Fruit fly (Drosophila melanogaster) whole organism, embryonic: ENCODE data around the gene CG9586.

Experiments
- Aef1 ChIP-seq: fragments of 200-800 bp; sonication (Bioruptor generic); IDR thresholded peaks from 3 replicates; pipeline ENCODE4 v1.3.6; 2022; ENCODE audit warnings: missing biosample characterization, missing genetic modification characterization
- B-H1 ChIP-seq: fragments of 200-800 bp; sonication (Bioruptor generic); IDR thresholded peaks from 3 replicates; pipeline ENCODE4 v1.3.6; 2022; ENCODE audit warnings: missing biosample characterization, missing genetic modification characterization
- CG10267 ChIP-seq: fragments of 200-800 bp; sonication (Bioruptor generic); optimal IDR thresholded peaks from 2 replicates; lab custom pipeline; 2018; ENCODE audit warnings: missing biosample characterization, mild to moderate bottlenecking, missing genetic modification characterization, moderate library complexity
- CG10431 ChIP-seq: fragments of 200-800 bp; sonication (Bioruptor generic); optimal IDR thresholded peaks from 3 replicates; lab custom pipeline; 2018; ENCODE audit warnings: missing biosample characterization, mild to moderate bottlenecking, missing genetic modification characterization
- CG10654 ChIP-seq: fragments of 200-800 bp; sonication (Bioruptor generic); optimal IDR thresholded peaks from 2 replicates; lab custom pipeline; 2016; ENCODE audit warnings: missing biosample characterization, missing genetic modification characterization
- CG12236 ChIP-seq: fragments of 200-800 bp; sonication (Bioruptor generic); optimal IDR thresholded peaks from 2 replicates; lab custom pipeline; 2016; ENCODE audit warnings: missing biosample characterization, missing genetic modification characterization
- CG1233 ChIP-seq: fragments of 200-800 bp; sonication (Bioruptor generic); optimal IDR thresholded peaks from 4 replicates; lab custom pipeline; 2018; ENCODE audit warnings: missing biosample characterization, mild to moderate bottlenecking, missing genetic modification characterization
- CG14667 ChIP-seq: fragments of 200-800 bp; sonication (Bioruptor generic); IDR thresholded peaks from 2 replicates; pipeline ENCODE4 v1.3.6; 2022; ENCODE audit warnings: missing biosample characterization, missing genetic modification characterization
- CG14860 ChIP-seq: fragments of 200-800 bp; sonication (Bioruptor generic); IDR thresholded peaks from 3 replicates; pipeline ENCODE4 v1.3.6; 2022; ENCODE audit warnings: missing biosample characterization, missing genetic modification characterization; ENCODE audit not compliant: partially characterized antibody
- CG15269 ChIP-seq: fragments of 200-800 bp; sonication (Bioruptor generic); optimal IDR thresholded peaks from 2 replicates; lab custom pipeline; 2018; ENCODE audit warnings: missing biosample characterization, mild to moderate bottlenecking, missing genetic modification characterization, moderate library complexity
- CG2712 ChIP-seq: fragments of 200-800 bp; optimal IDR thresholded peaks from 3 replicates; lab custom pipeline; 2019; ENCODE audit warnings: missing biosample characterization, mild to moderate bottlenecking, missing genetic modification characterization, moderate library complexity
- CG30020 ChIP-seq: fragments of 200-800 bp; optimal IDR thresholded peaks from 2 replicates; lab custom pipeline; 2019; ENCODE audit warnings: missing biosample characterization, mild to moderate bottlenecking, missing genetic modification characterization, moderate library complexity
- CG30403 ChIP-seq: fragments of 200-800 bp; sonication (Bioruptor generic); optimal IDR thresholded peaks from 3 replicates; lab custom pipeline; 2016; ENCODE audit warnings: missing biosample characterization, missing genetic modification characterization
- CG3065 ChIP-seq: fragments of 200-800 bp; sonication (Bioruptor generic); optimal IDR thresholded peaks from 2 replicates; lab custom pipeline; 2016; ENCODE audit warnings: missing biosample characterization, missing genetic modification characterization
- CG4360 ChIP-seq: fragments of 200-800 bp; sonication (Bioruptor generic); IDR thresholded peaks from 2 replicates; pipeline ENCODE4 v1.3.6; 2022; ENCODE audit warnings: missing biosample characterization, missing genetic modification characterization
- CG6689 ChIP-seq: fragments of 200-800 bp; sonication (Bioruptor generic); IDR thresholded peaks from 2 replicates; pipeline ENCODE4 v1.3.6; 2022; ENCODE audit warnings: missing biosample characterization, missing genetic modification characterization
- CG6765 ChIP-seq: fragments of 200-800 bp; sonication (Bioruptor generic); optimal IDR thresholded peaks from 3 replicates; lab custom pipeline; 2017; ENCODE audit warnings: missing biosample characterization, mild to moderate bottlenecking, missing genetic modification characterization
- CG6791 ChIP-seq: fragments of 200-800 bp; sonication (Bioruptor generic); IDR thresholded peaks from 3 replicates; pipeline ENCODE4 v1.3.6; 2022; ENCODE audit warnings: missing biosample characterization, missing genetic modification characterization; ENCODE audit not compliant: partially characterized antibody
- CG7745 ChIP-seq: fragments of 200-800 bp; sonication (Bioruptor generic); optimal IDR thresholded peaks from 2 replicates; lab custom pipeline; 2018; ENCODE audit warnings: missing biosample characterization, mild to moderate bottlenecking, missing genetic modification characterization, moderate library complexity
- CG7786 ChIP-seq: fragments of 200-800 bp; sonication (Bioruptor generic); optimal IDR thresholded peaks from 2 replicates; lab custom pipeline; 2016; ENCODE audit warnings: missing biosample characterization, missing genetic modification characterization
- CG9437 ChIP-seq: fragments of 200-800 bp; sonication (Bioruptor generic); optimal IDR thresholded peaks from 2 replicates; lab custom pipeline; 2018; ENCODE audit warnings: missing biosample characterization, mild to moderate bottlenecking, missing genetic modification characterization
- CG9932 ChIP-seq: fragments of 200-800 bp; sonication (Bioruptor generic); IDR thresholded peaks from 2 replicates; pipeline ENCODE4 v1.3.6; 2022; ENCODE audit warnings: missing biosample characterization, missing genetic modification characterization
- CTCF ChIP-seq: fragments of 200-800 bp; sonication (Bioruptor generic); optimal IDR thresholded peaks from 2 replicates; lab custom pipeline; 2017; ENCODE audit warnings: missing biosample characterization, mild to moderate bottlenecking, missing genetic modification characterization, moderate library complexity
- CrebB ChIP-seq: fragments of 200-800 bp; sonication (Bioruptor generic); optimal IDR thresholded peaks from 3 replicates; lab custom pipeline; 2018; ENCODE audit warnings: missing biosample characterization, mild to moderate bottlenecking, missing genetic modification characterization
- Elba2 ChIP-seq: fragments of 200-800 bp; sonication (Bioruptor generic); optimal IDR thresholded peaks from 3 replicates; lab custom pipeline; 2016; ENCODE audit warnings: missing biosample characterization, missing genetic modification characterization
- Ets65A ChIP-seq: fragments of 200-800 bp; sonication (Bioruptor generic); peaks from one replicate; lab custom pipeline; 2016; ENCODE audit warnings: missing biosample characterization, missing genetic modification characterization
- Hr78 ChIP-seq, 2 experiments: fragments of 200-800 bp in 1 of 2; fragments of >200 bp in 1 of 2; sonication (Bioruptor generic) in 1 of 2; optimal IDR thresholded peaks; 2 replicates each; lab custom pipeline; 2017 to 2019; ENCODE audit warnings: missing biosample characterization in 2 of 2, missing genetic modification characterization in 2 of 2, mild to moderate bottlenecking in 1 of 2, moderate library complexity in 1 of 2
- Kr ChIP-seq: fragments of 200-800 bp; sonication (Bioruptor generic); optimal IDR thresholded peaks from 2 replicates; lab custom pipeline; 2017; ENCODE audit warnings: missing biosample characterization, mild to moderate bottlenecking, missing genetic modification characterization
- Opbp ChIP-seq: fragments of 200-800 bp; sonication (Bioruptor generic); IDR thresholded peaks from 3 replicates; pipeline ENCODE4 v1.3.6; 2022; ENCODE audit warnings: missing biosample characterization, missing genetic modification characterization; ENCODE audit not compliant: partially characterized antibody
- PHDP ChIP-seq: fragments of 200-800 bp; sonication (Bioruptor generic); optimal IDR thresholded peaks from 3 replicates; lab custom pipeline; 2018; ENCODE audit warnings: missing biosample characterization, mild to moderate bottlenecking, missing genetic modification characterization, moderate library complexity
- Scr ChIP-seq: fragments of 200-800 bp; sonication (Bioruptor generic); IDR thresholded peaks from 2 replicates; pipeline ENCODE4 v1.3.6; 2022; ENCODE audit warnings: missing biosample characterization, missing genetic modification characterization; ENCODE audit not compliant: partially characterized antibody
- Tbp ChIP-seq: fragments of >200 bp; optimal IDR thresholded peaks from 2 replicates; lab custom pipeline; 2018; ENCODE audit warnings: missing biosample characterization, missing genetic modification characterization
- ase ChIP-seq: fragments of 200-800 bp; sonication (Bioruptor generic); IDR thresholded peaks from 3 replicates; pipeline ENCODE4 v1.3.6; 2022; ENCODE audit warnings: missing biosample characterization, missing genetic modification characterization
- cad ChIP-seq: fragments of >200 bp; optimal IDR thresholded peaks from 2 replicates; lab custom pipeline; 2017; ENCODE audit warnings: missing biosample characterization, missing genetic modification characterization
- cg ChIP-seq: fragments of 200-800 bp; sonication (Bioruptor generic); optimal IDR thresholded peaks from 3 replicates; lab custom pipeline; 2019; ENCODE audit warnings: missing biosample characterization, mild to moderate bottlenecking, missing genetic modification characterization, moderate library complexity
- chm ChIP-seq: fragments of 200-800 bp; sonication (Bioruptor generic); IDR thresholded peaks from 2 replicates; pipeline ENCODE4 v1.3.6; 2022; ENCODE audit warnings: missing biosample characterization, missing genetic modification characterization
- croc ChIP-seq: fragments of 200-800 bp; sonication (Bioruptor generic); conservative IDR thresholded peaks from 3 replicates; pipeline ENCODE4 v1.3.6; 2022; ENCODE audit warnings: missing biosample characterization, missing genetic modification characterization
- eve ChIP-seq, 2 experiments: fragments of >200 bp; optimal IDR thresholded peaks; 2 replicates each; lab custom pipeline; 2017; ENCODE audit warnings: missing biosample characterization in 2 of 2, missing genetic modification characterization in 2 of 2
- ftz-f1 ChIP-seq: fragments of 200-800 bp; sonication (Bioruptor generic); optimal IDR thresholded peaks from 2 replicates; lab custom pipeline; 2016; ENCODE audit warnings: missing biosample characterization, missing genetic modification characterization
- hbn ChIP-seq: fragments of 200-800 bp; sonication (Bioruptor generic); IDR thresholded peaks from 2 replicates; pipeline ENCODE4 v1.3.6; 2022; ENCODE audit warnings: missing biosample characterization, missing genetic modification characterization; ENCODE audit not compliant: partially characterized antibody
- lov ChIP-seq, 2 experiments: fragments of 200-800 bp in 1 of 2; fragments of >200 bp in 1 of 2; sonication (Bioruptor generic) in 1 of 2; IDR thresholded peaks in 1 of 2; optimal IDR thresholded peaks in 1 of 2; 2 replicates in 1 of 2; 3 replicates in 1 of 2; pipeline versions ENCODE4 v1.3.6 to Lab custom; 2017 to 2022; ENCODE audit warnings: missing biosample characterization in 1 of 2, missing genetic modification characterization in 1 of 2
- mirr ChIP-seq: fragments of 200-800 bp; sonication (Bioruptor generic); optimal IDR thresholded peaks from 3 replicates; lab custom pipeline; 2018; ENCODE audit warnings: missing biosample characterization, mild to moderate bottlenecking, missing genetic modification characterization
- nau ChIP-seq: fragments of 200-800 bp; sonication (Bioruptor generic); optimal IDR thresholded peaks from 3 replicates; lab custom pipeline; 2017; ENCODE audit warnings: missing biosample characterization, mild to moderate bottlenecking, missing genetic modification characterization, missing genetic modification reagents
- pfk ChIP-seq: fragments of 200-800 bp; sonication (Bioruptor generic); optimal IDR thresholded peaks from 2 replicates; lab custom pipeline; 2018; ENCODE audit warnings: missing biosample characterization, mild to moderate bottlenecking, missing genetic modification characterization, moderate library complexity
- ro ChIP-seq: fragments of 200-800 bp; sonication (Bioruptor generic); IDR thresholded peaks from 2 replicates; pipeline ENCODE4 v1.3.6; 2022; ENCODE audit warnings: missing biosample characterization, missing genetic modification characterization
- run ChIP-seq: fragments of 200-800 bp; sonication (Bioruptor generic); optimal IDR thresholded peaks from 3 replicates; lab custom pipeline; 2018; ENCODE audit warnings: missing biosample characterization, mild to moderate bottlenecking, missing genetic modification characterization
- shn ChIP-seq: fragments of 200-800 bp; sonication (Bioruptor generic); optimal IDR thresholded peaks from 3 replicates; lab custom pipeline; 2016; ENCODE audit warnings: missing biosample characterization, missing genetic modification characterization
- so ChIP-seq: fragments of 200-800 bp; sonication (Bioruptor generic); IDR thresholded peaks from 3 replicates; pipeline ENCODE4 v1.3.6; 2022; ENCODE audit warnings: missing biosample characterization, missing genetic modification characterization
- tio ChIP-seq: fragments of 200-800 bp; sonication (Bioruptor generic); optimal IDR thresholded peaks from 2 replicates; lab custom pipeline; 2017; ENCODE audit warnings: missing biosample characterization, missing genetic modification characterization, inconsistent platforms
- toy ChIP-seq: fragments of 200-800 bp; sonication (Bioruptor generic); IDR thresholded peaks from 2 replicates; pipeline ENCODE4 v1.3.6; 2022; ENCODE audit warnings: missing biosample characterization, missing genetic modification characterization
- unc-4 ChIP-seq: fragments of 200-800 bp; sonication (Bioruptor generic); IDR thresholded peaks from 2 replicates; pipeline ENCODE4 v1.3.6; 2022; ENCODE audit warnings: missing biosample characterization, missing genetic modification characterization; ENCODE audit not compliant: partially characterized antibody

The CG9586 gene

dm6 chr2L:9176114-9176553 is 9.8 kb upstream of the CG9586 start (continued):
- peak; percentile 35; the same call in 1 of the 2 replicates for TF ChIP-seq CG4360 (GFP tag; lab: Robert Waterston, UW)
- TF ChIP-seq CTCF (GFP tag; lab: Kevin White, UChicago) = peak; percentile 34
- peak; percentile 88 for TF ChIP-seq pfk (GFP tag; lab: Kevin White, UChicago)
- no peak for TF ChIP-seq CG30020
- TF ChIP-seq ftz-f1 (GFP tag; lab: Kevin White, UChicago) = peak; percentile 97
- no peak for TF ChIP-seq CG10654 (GFP tag; lab: Kevin White, UChicago)
- TF ChIP-seq ro (GFP tag; lab: Robert Waterston, UW) = no peak
- 0 out of 3 replicates have a peak, but pooled peaks have one; percentile 43 for TF ChIP-seq CG6791
- peak; percentile 3 for TF ChIP-seq CG15269
- no peak for TF ChIP-seq CG14860
- no peak for TF ChIP-seq cad (GFP tag; lab: Kevin White, UChicago)
- peak; percentile 63 for TF ChIP-seq nau (GFP tag; lab: Kevin White, UChicago)
- no peak for TF ChIP-seq run (tag; lab: Kevin White, UChicago)
- TF ChIP-seq Kr (GFP tag; lab: Kevin White, UChicago) = peak; percentile 7
- TF ChIP-seq CG1233 (GFP tag; lab: Kevin White, UChicago) = peak; percentile 10
- peak; percentile 73 for TF ChIP-seq CrebB (tag; lab: Kevin White, UChicago)
- peak; percentile 49 for TF ChIP-seq Scr (GFP tag; lab: Robert Waterston, UW)
- TF ChIP-seq CG12236 = no peak
- TF ChIP-seq lov (optimal IDR thresholded peaks at IDR 0.05; lab: Kevin White, UChicago) = no peak
- no peak; the same call in 2 of the 3 replicates for TF ChIP-seq lov (GFP tag; IDR thresholded peaks at IDR 0.05; lab: Robert Waterston, UW)
- no peak for TF ChIP-seq CG10267 (tag; lab: Kevin White, UChicago)
- TF ChIP-seq ase (GFP tag; lab: Robert Waterston, UW) = no peak
- peak in 1 of 2 experiments; percentile 83 for TF ChIP-seq Hr78 (GFP tag; optimal IDR thresholded peaks at IDR 0.05; lab: Kevin White, UChicago)
- TF ChIP-seq CG6765 (GFP tag; lab: Kevin White, UChicago) = peak; percentile 73
- no peak for TF ChIP-seq CG7745 (tag; lab: Kevin White, UChicago)
- TF ChIP-seq hbn (GFP tag; lab: Robert Waterston, UW) = peak; percentile 41; the same call in 1 of the 2 replicates
- TF ChIP-seq cg = peak; percentile 85
- peak; percentile 82 for TF ChIP-seq mirr (GFP tag; lab: Kevin White, UChicago)
- 0 out of 2 replicates have a peak, but pooled peaks have one; percentile 13 for TF ChIP-seq unc-4 (GFP tag; lab: Robert Waterston, UW)
- TF ChIP-seq CG3065 (GFP tag; lab: Kevin White, UChicago) = no peak
- no peak for TF ChIP-seq eve (GFP tag; optimal IDR thresholded peaks at IDR 0.05; lab: Kevin White, UChicago)
- TF ChIP-seq Tbp (GFP tag; lab: Kevin White, UChicago) = no peak
- TF ChIP-seq CG7786 (GFP tag; lab: Kevin White, UChicago) = no peak
- no peak for TF ChIP-seq shn (GFP tag; lab: Kevin White, UChicago)
- no peak for TF ChIP-seq Ets65A (GFP tag; lab: Kevin White, UChicago)
- TF ChIP-seq PHDP (tag; lab: Kevin White, UChicago) = peak; percentile 38
- no peak for TF ChIP-seq CG30403 (GFP tag; lab: Kevin White, UChicago)
- TF ChIP-seq B-H1 (GFP tag; lab: Robert Waterston, UW) = no peak; the same call in 2 of the 3 replicates
- TF ChIP-seq toy (GFP tag; lab: Robert Waterston, UW) = no peak
- no peak for TF ChIP-seq Elba2 (GFP tag; lab: Kevin White, UChicago)
- TF ChIP-seq so (GFP tag; lab: Robert Waterston, UW) = peak; percentile 66; the same call in 2 of the 3 replicates
- no peak for TF ChIP-seq Opbp (GFP tag; lab: Robert Waterston, UW)
- no peak for TF ChIP-seq croc (GFP tag; lab: Robert Waterston, UW)
- TF ChIP-seq chm (GFP tag; lab: Robert Waterston, UW) = peak; percentile 88
- TF ChIP-seq CG9932 (GFP tag; lab: Robert Waterston, UW) = no peak; the same call in 1 of the 2 replicates
- no peak for TF ChIP-seq CG6689 (GFP tag; lab: Robert Waterston, UW)
- TF ChIP-seq CG2712 (tag; lab: Kevin White, UChicago) = peak; percentile 18
- TF ChIP-seq Aef1 = no peak
- TF ChIP-seq tio (GFP tag; lab: Kevin White, UChicago) = no peak
- TF ChIP-seq CG14667 (GFP tag; lab: Robert Waterston, UW) = no peak
- TF ChIP-seq CG9437 (GFP tag; lab: Kevin White, UChicago) = no peak
- peak; percentile 61 for TF ChIP-seq CG10431 (GFP tag; lab: Kevin White, UChicago)
